Worm (Caenorhabditis elegans) whole organism, late embryonic: Measurements from ENCODE around the gene F25B3.2.
A peak's percentile ranks its signal among the peaks of the same experiment; 100 is the strongest.

Experiments used
- C08G9.2 ChIP-seq: sonication (generic microtip); optimal IDR thresholded peaks from 2 replicates; lab custom pipeline; 2016; ENCODE audit warnings: mild to moderate bottlenecking, missing genetic modification characterization, moderate library complexity, missing compliant biosample characterization
- C38D4.7 ChIP-seq: fragments of 200-800 bp; sonication (Bioruptor generic); optimal IDR thresholded peaks from 2 replicates; lab custom pipeline; 2018; ENCODE audit warnings: mild to moderate bottlenecking, missing genetic modification characterization, moderate library complexity, missing compliant biosample characterization
- F13H6.1 ChIP-seq: sonication (generic microtip); optimal IDR thresholded peaks from 2 replicates; lab custom pipeline; 2016; ENCODE audit warnings: missing genetic modification characterization, missing compliant biosample characterization
- K02D7.2 ChIP-seq: sonication (generic microtip); optimal IDR thresholded peaks from 2 replicates; lab custom pipeline; 2017; ENCODE audit warnings: mild to moderate bottlenecking, missing genetic modification characterization, missing compliant biosample characterization
- Y22D7AL.16 ChIP-seq: sonication (generic microtip); optimal IDR thresholded peaks from 2 replicates; lab custom pipeline; 2016; ENCODE audit warnings: missing genetic modification characterization, missing compliant biosample characterization
- ahr-1 ChIP-seq: sonication (generic microtip); optimal IDR thresholded peaks from 2 replicates; lab custom pipeline; 2016; ENCODE audit warnings: missing genetic modification characterization, missing compliant biosample characterization
- ceh-14 ChIP-seq: sonication (generic microtip); optimal IDR thresholded peaks from 2 replicates; lab custom pipeline; 2016; ENCODE audit warnings: missing genotype, missing genetic modification characterization, missing compliant biosample characterization
- ceh-30 ChIP-seq: fragments of 150-350 bp; optimal IDR thresholded peaks from 2 replicates; lab custom pipeline; 2014; ENCODE audit warnings: missing biosample characterization, missing genetic modification characterization
- ceh-31 ChIP-seq: sonication (generic microtip); optimal IDR thresholded peaks from 2 replicates; lab custom pipeline; 2016; ENCODE audit warnings: missing genetic modification characterization, missing compliant biosample characterization
- ceh-34 ChIP-seq: sonication (generic microtip); optimal IDR thresholded peaks from 2 replicates; lab custom pipeline; 2016; ENCODE audit warnings: mild to moderate bottlenecking, missing genetic modification characterization, missing compliant biosample characterization
- ceh-45 ChIP-seq: fragments of 200-800 bp; sonication (Bioruptor generic); IDR thresholded peaks from 2 replicates; pipeline ENCODE4 v1.3.6; 2022; ENCODE audit warnings: missing genetic modification reagents, missing genetic modification characterization, missing compliant biosample characterization
- ceh-9 ChIP-seq: sonication (generic microtip); optimal IDR thresholded peaks from 2 replicates; lab custom pipeline; 2016; ENCODE audit warnings: mild to moderate bottlenecking, missing genetic modification characterization, inconsistent platforms, missing compliant biosample characterization
- che-1 ChIP-seq: sonication (generic microtip); optimal IDR thresholded peaks from 2 replicates; lab custom pipeline; 2016; ENCODE audit warnings: mild to moderate bottlenecking, missing genetic modification characterization, missing compliant biosample characterization
- dve-1 ChIP-seq: sonication (generic microtip); optimal IDR thresholded peaks from 2 replicates; lab custom pipeline; 2017; ENCODE audit warnings: antibody characterized with exemption, mild to moderate bottlenecking, missing genetic modification characterization, missing compliant biosample characterization
- elt-2 ChIP-seq: sonication (generic microtip); optimal IDR thresholded peaks from 2 replicates; lab custom pipeline; 2016; ENCODE audit warnings: missing genetic modification reagents, missing genetic modification characterization, missing compliant biosample characterization
- elt-4 ChIP-seq: sonication (generic microtip); optimal IDR thresholded peaks from 2 replicates; lab custom pipeline; 2016; ENCODE audit warnings: missing genetic modification characterization, missing compliant biosample characterization
- fkh-10 ChIP-seq: fragments of 150-350 bp; optimal IDR thresholded peaks from 2 replicates; lab custom pipeline; 2014; ENCODE audit warnings: missing biosample characterization, missing genetic modification reagents, missing genetic modification characterization
- fkh-6 ChIP-seq: sonication (generic microtip); optimal IDR thresholded peaks from 2 replicates; lab custom pipeline; 2016; ENCODE audit warnings: missing genetic modification characterization, missing compliant biosample characterization
- gmeb-2 ChIP-seq: sonication (generic microtip); optimal IDR thresholded peaks from 2 replicates; lab custom pipeline; 2016; ENCODE audit warnings: missing genetic modification characterization, inconsistent platforms, missing compliant biosample characterization
- hlh-13 ChIP-seq: fragments of 200-800 bp; sonication (Bioruptor generic); optimal IDR thresholded peaks from 2 replicates; lab custom pipeline; 2018; ENCODE audit warnings: mild to moderate bottlenecking, missing genetic modification characterization, missing compliant biosample characterization
- hlh-15 ChIP-seq: sonication (generic microtip); optimal IDR thresholded peaks from 2 replicates; lab custom pipeline; 2016; ENCODE audit warnings: missing genetic modification characterization, missing compliant biosample characterization
- hlh-6 ChIP-seq: sonication (generic microtip); optimal IDR thresholded peaks from 2 replicates; lab custom pipeline; 2016; ENCODE audit warnings: missing genotype, missing genetic modification characterization, missing compliant biosample characterization
- lin-11 ChIP-seq: fragments of 200-800 bp; sonication (Bioruptor generic); optimal IDR thresholded peaks from 2 replicates; lab custom pipeline; 2018; ENCODE audit warnings: mild to moderate bottlenecking, missing genetic modification characterization, missing compliant biosample characterization
- madf-2 ChIP-seq: sonication (generic microtip); optimal IDR thresholded peaks from 2 replicates; lab custom pipeline; 2017; ENCODE audit warnings: missing genetic modification characterization, missing compliant biosample characterization
- nfya-1 ChIP-seq: sonication (generic microtip); optimal IDR thresholded peaks from 2 replicates; lab custom pipeline; 2017; ENCODE audit warnings: missing genetic modification characterization, mild to moderate bottlenecking, missing compliant biosample characterization, antibody characterized with exemption, moderate library complexity
- nhr-11 ChIP-seq: fragments of 150-350 bp; optimal IDR thresholded peaks from 2 replicates; lab custom pipeline; 2014; ENCODE audit warnings: missing biosample characterization, missing genetic modification characterization
- nhr-232 ChIP-seq: sonication (generic microtip); optimal IDR thresholded peaks from 2 replicates; lab custom pipeline; 2016; ENCODE audit warnings: missing genetic modification characterization, missing compliant biosample characterization
- npax-4 ChIP-seq: sonication (generic microtip); optimal IDR thresholded peaks from 2 replicates; lab custom pipeline; 2016; ENCODE audit warnings: missing genetic modification characterization, missing compliant biosample characterization
- pag-3 ChIP-seq: sonication (generic microtip); optimal IDR thresholded peaks from 2 replicates; lab custom pipeline; 2016; ENCODE audit warnings: missing compliant biosample characterization, missing genetic modification characterization, borderline replicate concordance
- pat-9 ChIP-seq: fragments of 200-800 bp; sonication (Bioruptor generic); optimal IDR thresholded peaks from 2 replicates; lab custom pipeline; 2018; ENCODE audit warnings: mild to moderate bottlenecking, missing genetic modification characterization, moderate library complexity, missing compliant biosample characterization
- pax-1 ChIP-seq: fragments of 150-350 bp; optimal IDR thresholded peaks from 2 replicates; lab custom pipeline; 2014; ENCODE audit warnings: missing biosample characterization, missing genetic modification characterization
- ref-2 ChIP-seq: sonication (generic microtip); optimal IDR thresholded peaks from 2 replicates; lab custom pipeline; 2016; ENCODE audit warnings: missing genetic modification characterization, missing compliant biosample characterization
- sdc-2 ChIP-seq: sonication (generic microtip); optimal IDR thresholded peaks from 2 replicates; lab custom pipeline; 2016; ENCODE audit warnings: missing genotype, missing genetic modification characterization, missing compliant biosample characterization
- sox-2 ChIP-seq: fragments of 200-800 bp; sonication (Bioruptor generic); IDR thresholded peaks from 2 replicates; pipeline ENCODE4 v1.3.6; 2022; ENCODE audit warnings: missing genetic modification reagents, missing genetic modification characterization, missing compliant biosample characterization
- syd-9 ChIP-seq: sonication (generic microtip); optimal IDR thresholded peaks from 2 replicates; lab custom pipeline; 2016; ENCODE audit warnings: mild to moderate bottlenecking, missing genetic modification characterization, moderate library complexity, missing compliant biosample characterization
- tbx-2 ChIP-seq: sonication (generic microtip); optimal IDR thresholded peaks from 2 replicates; lab custom pipeline; 2016; ENCODE audit warnings: missing genetic modification characterization, missing compliant biosample characterization
- tbx-7 ChIP-seq: sonication (generic microtip); optimal IDR thresholded peaks from 2 replicates; lab custom pipeline; 2016; ENCODE audit warnings: missing genotype, missing genetic modification characterization, missing compliant biosample characterization
- ttx-3 ChIP-seq: sonication (generic microtip); optimal IDR thresholded peaks from 2 replicates; lab custom pipeline; 2016; ENCODE audit warnings: missing genetic modification reagents, missing genetic modification characterization, missing compliant biosample characterization
- unc-3 ChIP-seq, 2 experiments: fragments of 200-800 bp in 1 of 2; sonication (Bioruptor generic) in 1 of 2; sonication (generic microtip) in 1 of 2; conservative IDR thresholded peaks in 1 of 2; optimal IDR thresholded peaks in 1 of 2; 2 replicates each; pipeline versions ENCODE4 v1.3.6 to Lab custom; 2016 to 2022; ENCODE audit warnings: missing compliant biosample characterization in 2 of 2, missing genetic modification characterization in 2 of 2, missing genetic modification reagents in 1 of 2
- unc-42 ChIP-seq: sonication (generic microtip); optimal IDR thresholded peaks from 2 replicates; lab custom pipeline; 2016; ENCODE audit warnings: missing genotype, missing genetic modification characterization, missing compliant biosample characterization
- zip-5 ChIP-seq: sonication (generic microtip); optimal IDR thresholded peaks from 2 replicates; lab custom pipeline; 2016; ENCODE audit warnings: missing genetic modification characterization, missing compliant biosample characterization
- ztf-16 ChIP-seq: sonication (generic microtip); optimal IDR thresholded peaks from 2 replicates; lab custom pipeline; 2017; ENCODE audit warnings: missing genetic modification characterization, missing compliant biosample characterization

F25B3.2 gene

ce11 chrV:9546860-9547269 lies 30.2 kb upstream of the F25B3.2 start, which contains the start of gene his-37 (continued):
- TF ChIP-seq pag-3 (tag; lab: Kevin White, UChicago) (no peak), ceh-9 (no peak), ceh-34 (tag; lab: Kevin White, UChicago) (peak; percentile 67), ceh-30 (tag; lab: Kevin White, UChicago) (peak; percentile 45), zip-5 (tag; lab: Kevin White, UChicago) (no peak), F13H6.1 (no peak), Y22D7AL.16 (tag; lab: Kevin White, UChicago) (no peak), pax-1 (peak; percentile 79), ztf-16 (peak; percentile 72), unc-42 (tag; lab: Kevin White, UChicago) (peak; percentile 86), ceh-14 (tag; lab: Kevin White, UChicago) (peak; percentile 71), K02D7.2 (tag; lab: Kevin White, UChicago) (no peak), nfya-1 (tag; lab: Kevin White, UChicago) (peak; percentile 93), nhr-11 (tag; lab: Kevin White, UChicago) (peak; percentile 85), tbx-2 (tag; lab: Kevin White, UChicago) (peak; percentile 92), ahr-1 (tag; lab: Kevin White, UChicago) (no peak)

DNA sequence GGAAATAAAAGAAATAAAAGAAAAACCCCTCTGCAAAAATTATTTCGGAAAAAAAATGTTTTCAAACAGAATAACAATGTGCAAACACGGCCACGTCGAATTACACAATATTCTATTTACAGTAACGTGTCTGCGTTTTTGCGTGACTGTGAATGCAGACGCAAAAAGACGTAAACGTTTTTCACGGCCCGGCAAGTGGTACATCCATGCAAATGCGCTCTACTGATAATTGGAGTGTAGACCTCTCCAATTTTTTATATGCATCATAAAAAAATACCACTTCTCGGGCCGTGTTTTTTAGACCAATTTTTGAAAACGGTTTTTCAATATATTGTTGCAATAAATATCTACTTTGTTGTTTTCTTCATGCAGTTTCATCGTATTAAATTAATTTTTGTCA lies 27.6 kb upstream of the F25B3.2 start, which contains the start of gene nstp-10:
nstp-10 (minus strand) TSS at position 378 of the 400 bp plus-strand sequence.
- TF ChIP-seq ref-2 (no peak), ceh-31 (tag; lab: Kevin White, UChicago) (peak; percentile 43)

DNA sequence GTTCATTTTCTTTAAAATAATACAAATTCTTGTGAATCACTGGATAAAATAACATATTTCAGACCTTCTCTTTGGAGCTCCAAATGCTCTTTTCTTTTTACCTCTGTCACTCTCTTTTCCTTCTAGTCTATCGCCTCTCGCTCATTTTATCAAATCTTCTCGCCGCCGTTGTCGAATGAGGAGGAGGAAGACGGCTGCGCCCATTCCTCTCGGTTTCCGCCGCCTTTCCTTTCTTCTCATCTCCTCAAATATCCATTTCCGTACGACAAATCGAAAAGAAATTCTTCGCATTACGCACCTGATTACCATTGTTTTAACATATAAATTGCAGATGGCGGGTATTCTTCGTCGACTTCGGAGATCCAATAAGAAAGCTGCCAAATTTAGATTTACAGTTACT lies 26.8 kb upstream of the F25B3.2 start, which contains the start of gene ehbp-1:
ehbp-1 (plus strand) TSS at position 332 of the 400 bp plus-strand sequence.
- no peak for TF ChIP-seq elt-4 (tag; lab: Kevin White, UChicago)
- no peak for TF ChIP-seq dve-1
- TF ChIP-seq hlh-6 (tag; lab: Kevin White, UChicago): no peak
- TF ChIP-seq unc-42 (tag; lab: Kevin White, UChicago): peak; percentile 88
- peak; percentile 22 for TF ChIP-seq ceh-31 (tag; lab: Kevin White, UChicago)
- TF ChIP-seq C38D4.7 (GFP tag; lab: Kevin White, UChicago): no peak
- TF ChIP-seq madf-2: no peak
- no peak for TF ChIP-seq ttx-3 (tag; lab: Kevin White, UChicago)
- TF ChIP-seq, all 69 proteins: peak for 2

ce11 chrV:9556668-9557067 lies 20.4 kb upstream of the F25B3.2 start:
- no peak for TF ChIP-seq elt-2 (tag; lab: Kevin White, UChicago)
- no peak for TF ChIP-seq pag-3 (tag; lab: Kevin White, UChicago)
- no peak for TF ChIP-seq sox-2 (GFP tag; lab: Robert Waterston, UW)

DNA sequence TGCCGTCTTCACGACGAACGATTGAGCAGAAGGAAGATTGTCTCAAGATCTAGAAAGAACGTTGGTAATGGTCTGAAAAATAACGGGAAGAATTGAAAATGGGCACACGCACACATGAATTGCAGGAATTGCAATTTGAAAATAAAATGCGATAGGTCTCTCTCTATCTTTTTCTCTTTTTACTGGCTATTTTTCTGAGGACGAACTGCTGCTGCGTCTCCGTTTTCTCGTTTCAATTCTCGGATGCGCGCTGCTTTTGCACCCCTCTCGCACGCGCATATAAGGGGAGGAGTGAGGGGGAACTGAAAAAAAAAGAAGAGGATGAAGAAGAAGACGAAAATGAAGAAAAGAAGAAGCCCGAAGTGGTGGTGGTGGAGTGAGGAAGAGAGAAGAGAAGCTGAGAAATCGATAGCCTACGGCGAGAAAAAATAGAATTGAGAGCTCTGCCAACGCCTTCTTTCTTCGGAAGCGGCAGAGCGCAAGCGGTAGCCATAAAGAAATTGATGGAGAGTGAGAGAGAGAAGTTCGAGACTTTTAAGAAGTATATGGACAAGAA lies 15.4 kb upstream of the F25B3.2 start, which contains the start of gene rgef-1:
rgef-1 (minus strand) TSS at position 51 of the 556 bp plus-strand sequence.
- no peak for TF ChIP-seq elt-2 (tag; lab: Kevin White, UChicago)
- TF ChIP-seq fkh-10: no peak
- TF ChIP-seq ceh-34 (tag; lab: Kevin White, UChicago): peak; percentile 37
- no peak for TF ChIP-seq unc-3 (GFP tag; conservative IDR thresholded peaks at IDR 0.05; lab: Robert Waterston, UW)
- no peak for TF ChIP-seq unc-3 (tag; optimal IDR thresholded peaks at IDR 0.05; lab: Kevin White, UChicago)
- no peak for TF ChIP-seq fkh-6 (tag; lab: Kevin White, UChicago)
- TF ChIP-seq ref-2: peak; percentile 20
- TF ChIP-seq syd-9 (tag; lab: Kevin White, UChicago): no peak
- peak; percentile 33 for TF ChIP-seq C08G9.2
- TF ChIP-seq gmeb-2 (tag; lab: Kevin White, UChicago): no peak
- TF ChIP-seq npax-4 (tag; lab: Kevin White, UChicago): no peak
- peak; percentile 47 for TF ChIP-seq nfya-1 (tag; lab: Kevin White, UChicago)
- no peak for TF ChIP-seq ceh-45 (GFP tag; lab: Robert Waterston, UW)
- peak; percentile 85 for TF ChIP-seq ceh-31 (tag; lab: Kevin White, UChicago)
- TF ChIP-seq ceh-9: no peak
- TF ChIP-seq lin-11 (tag; lab: Kevin White, UChicago): no peak
- TF ChIP-seq nhr-232 (tag; lab: Kevin White, UChicago): no peak
- no peak for TF ChIP-seq hlh-6 (tag; lab: Kevin White, UChicago)
- no peak for TF ChIP-seq pag-3 (tag; lab: Kevin White, UChicago)
- no peak for TF ChIP-seq sdc-2 (tag; lab: Kevin White, UChicago)
- no peak for TF ChIP-seq hlh-15 (tag; lab: Kevin White, UChicago)
- no peak for TF ChIP-seq che-1
- peak; percentile 59 for TF ChIP-seq tbx-2 (tag; lab: Kevin White, UChicago)
- TF ChIP-seq ceh-30 (tag; lab: Kevin White, UChicago): no peak
- TF ChIP-seq K02D7.2 (tag; lab: Kevin White, UChicago): no peak
- no peak for TF ChIP-seq tbx-7
- TF ChIP-seq pat-9 (tag; lab: Kevin White, UChicago): no peak
- no peak for TF ChIP-seq hlh-13 (GFP tag; lab: Kevin White, UChicago)
